Fruit fly (Drosophila melanogaster): ENCODE measurements around the gene CG46399.
A peak's percentile ranks its signal among the peaks of the same experiment; 100 is the strongest.

CG46399 gene

DNA sequence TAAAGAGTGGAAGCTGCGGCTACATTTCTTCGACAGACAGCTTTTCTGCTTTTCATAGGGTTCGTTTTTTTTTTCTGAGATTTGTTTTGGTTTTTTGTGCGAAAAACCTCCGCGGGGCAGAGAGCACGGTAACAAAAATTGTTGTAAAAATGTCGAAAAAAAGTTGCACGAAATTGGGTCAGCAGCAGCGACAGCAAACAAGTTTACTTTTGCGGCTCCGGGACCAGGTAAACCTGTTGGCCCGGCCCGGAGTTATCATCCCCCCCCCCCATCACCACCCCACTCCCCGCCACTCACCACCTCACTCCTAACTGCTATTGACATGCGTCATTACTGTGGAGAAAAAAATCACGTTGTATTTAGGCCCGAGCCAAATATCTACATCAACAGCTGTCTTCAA lies 9.4 kb downstream of the CG46399 start:
- peak; percentile 45; the same call in 1 of the 2 replicates for TF ChIP-seq Ets98B (GFP tag; IDR thresholded peaks at IDR 0.05)
- peak; percentile 60; the same call in 1 of the 3 replicates for TF ChIP-seq CG4496 (GFP tag; IDR thresholded peaks at IDR 0.05)
- no peak for TF ChIP-seq fd96Ca (GFP tag; IDR thresholded peaks at IDR 0.05)

DNA sequence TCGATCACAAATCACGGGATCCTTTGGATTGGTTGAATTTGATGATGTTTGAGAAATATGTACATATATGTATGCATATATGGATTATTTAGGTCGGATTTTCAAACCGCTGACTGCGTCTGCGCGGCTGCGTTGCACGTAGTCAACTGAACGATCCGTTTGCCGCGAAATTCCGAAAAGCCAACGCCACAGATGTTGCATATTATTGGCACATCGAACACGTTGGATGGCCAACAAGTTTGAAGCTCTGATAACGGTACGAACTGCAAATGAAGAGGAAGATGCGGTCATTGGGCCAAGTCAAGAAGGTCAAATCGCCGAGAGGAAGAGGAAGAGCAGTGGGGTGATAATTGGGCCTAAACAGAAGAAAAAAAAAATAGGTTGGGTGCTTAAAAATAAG lies 12.0 kb downstream of the CG46399 start, which contains the start of gene CG9518:
Gene CG9518 (minus strand): TSS at position 154 of the 400 bp plus-strand sequence.
- TF ChIP-seq Snoo (tag; optimal IDR thresholded peaks at IDR 0.05) (no peak), EcR (GFP tag; optimal IDR thresholded peaks at IDR 0.05) (peak; percentile 13)

DNA sequence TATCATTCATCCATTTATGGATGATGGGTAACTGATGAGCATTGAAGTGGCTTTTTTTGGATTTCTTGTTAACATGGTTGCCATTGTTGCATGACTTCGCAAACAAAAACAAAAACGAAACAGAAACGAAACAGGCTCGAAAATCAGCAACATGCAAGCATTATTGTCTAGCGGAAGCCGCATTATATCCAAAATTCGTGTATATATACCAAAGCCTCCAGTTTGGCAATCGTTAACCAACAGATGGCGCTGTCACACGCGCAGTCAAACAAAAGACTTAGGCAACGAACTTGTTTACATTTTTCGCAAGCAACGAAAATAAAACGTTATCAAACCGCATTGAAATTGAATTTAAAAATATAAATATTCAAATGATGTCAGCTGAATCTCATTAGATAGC lies 19.9 kb downstream of the CG46399 start:
- TF ChIP-seq Pif1B (GFP tag; optimal IDR thresholded peaks at IDR 0.05) (no peak), CG4496 (GFP tag; IDR thresholded peaks at IDR 0.05) (no peak), CG8301 (tag; optimal IDR thresholded peaks at IDR 0.05) (no peak), Pif1A (GFP tag; optimal IDR thresholded peaks at IDR 0.05) (no peak), Snoo (tag; optimal IDR thresholded peaks at IDR 0.05) (no peak), fd96Ca (GFP tag; IDR thresholded peaks at IDR 0.05) (no peak), CG10348 (GFP tag; IDR thresholded peaks at IDR 0.05) (no peak), CG13204 (GFP tag; optimal IDR thresholded peaks at IDR 0.05) (no peak), D1 (tag; optimal IDR thresholded peaks at IDR 0.05) (no peak), rn (GFP tag; IDR thresholded peaks at IDR 0.05) (no peak)

DNA sequence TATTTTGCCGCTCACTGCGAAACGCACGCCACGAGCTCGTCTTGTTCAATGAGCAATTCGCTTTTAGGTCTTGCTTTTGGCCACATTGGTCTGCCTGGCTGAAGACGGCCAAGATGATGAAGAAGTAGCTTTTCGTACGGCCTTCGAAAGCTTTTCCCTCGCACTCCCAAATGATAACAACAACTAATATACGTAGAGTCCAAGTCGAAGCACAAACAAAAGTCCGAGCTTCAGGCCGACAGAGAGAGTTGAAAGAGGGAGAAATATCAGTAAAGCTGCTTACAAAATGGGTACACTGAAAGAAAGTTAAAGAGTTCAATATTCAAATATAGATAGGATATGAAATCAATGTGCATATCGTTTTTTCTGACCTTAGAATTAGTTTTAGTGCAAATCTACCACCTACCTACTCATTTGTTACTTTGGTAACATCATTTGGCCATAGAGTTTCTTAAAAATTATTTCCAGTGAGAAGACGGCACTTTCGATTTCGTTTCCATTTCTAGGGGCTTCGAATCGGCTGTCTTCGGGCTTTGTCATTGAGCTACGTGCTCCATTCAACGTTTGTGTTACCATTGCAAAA lies 23.6 kb downstream of the CG46399 start, which contains the start of the genes CG45064 and CG45065:
Gene CG45064 (minus strand): TSS at position 51 of the 583 bp plus-strand sequence.
Gene CG45065 (minus strand): TSS at position 51 of the 583 bp plus-strand sequence.
- TF ChIP-seq Snoo (tag; optimal IDR thresholded peaks at IDR 0.05) (peak; percentile 54), CG8301 (tag; optimal IDR thresholded peaks at IDR 0.05) (peak; percentile 73), Pif1B (GFP tag; optimal IDR thresholded peaks at IDR 0.05) (peak; percentile 85), CG32121 (GFP tag; IDR thresholded peaks at IDR 0.05) (peak; percentile 91), CG12605 (GFP tag; IDR thresholded peaks at IDR 0.05) (peak; percentile 82), gl (tag; optimal IDR thresholded peaks at IDR 0.05) (no peak), CG9948 (tag; optimal IDR thresholded peaks at IDR 0.05) (peak; percentile 68), CG34367 (tag; optimal IDR thresholded peaks at IDR 0.05) (peak; percentile 37), CG17806 (tag; optimal IDR thresholded peaks at IDR 0.05) (peak; percentile 70), CG4496 (GFP tag; IDR thresholded peaks at IDR 0.05) (peak; percentile 92), Ets98B (GFP tag; IDR thresholded peaks at IDR 0.05) (peak; percentile 93), CG14655 (GFP tag; optimal IDR thresholded peaks at IDR 0.05) (peak; percentile 56), CG13204 (GFP tag; optimal IDR thresholded peaks at IDR 0.05) (no peak), CG15710 (tag; optimal IDR thresholded peaks at IDR 0.05) (peak; percentile 61), rn (GFP tag; IDR thresholded peaks at IDR 0.05) (peak; percentile 71), CG10348 (GFP tag; IDR thresholded peaks at IDR 0.05) (0 out of 2 replicates have a peak, but pooled peaks have one; percentile 38), D1 (tag; optimal IDR thresholded peaks at IDR 0.05) (no peak), fd96Ca (GFP tag; IDR thresholded peaks at IDR 0.05) (peak; percentile 87), EcR (GFP tag; optimal IDR thresholded peaks at IDR 0.05) (no peak), Pif1A (GFP tag; optimal IDR thresholded peaks at IDR 0.05) (peak; percentile 89), CG8159 (tag; optimal IDR thresholded peaks at IDR 0.05) (peak; percentile 67)

DNA sequence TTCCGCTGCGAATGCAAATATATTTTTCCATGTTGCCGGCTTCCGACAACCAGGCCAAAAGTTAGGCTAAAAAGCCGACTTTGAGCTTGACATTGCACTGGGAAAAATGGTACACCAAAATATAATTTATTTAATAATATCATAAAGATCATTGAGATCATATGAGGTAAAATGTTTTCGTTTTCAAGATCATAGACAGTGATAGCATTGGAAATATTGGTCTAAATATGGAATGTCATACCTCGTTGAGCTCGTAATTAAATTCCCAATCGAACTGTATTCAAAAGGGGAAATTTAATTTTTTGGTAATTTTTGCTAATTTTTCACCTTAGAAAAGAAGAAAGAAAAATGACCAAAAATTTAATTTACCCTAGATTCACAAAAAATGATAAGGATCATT lies 24.9 kb downstream of the CG46399 start:
- TF ChIP-seq CG8159 (tag; optimal IDR thresholded peaks at IDR 0.05) (no peak), gl (tag; optimal IDR thresholded peaks at IDR 0.05) (no peak), CG32121 (GFP tag; IDR thresholded peaks at IDR 0.05) (no peak), CG17806 (tag; optimal IDR thresholded peaks at IDR 0.05) (no peak), Pif1B (GFP tag; optimal IDR thresholded peaks at IDR 0.05) (no peak)

DNA sequence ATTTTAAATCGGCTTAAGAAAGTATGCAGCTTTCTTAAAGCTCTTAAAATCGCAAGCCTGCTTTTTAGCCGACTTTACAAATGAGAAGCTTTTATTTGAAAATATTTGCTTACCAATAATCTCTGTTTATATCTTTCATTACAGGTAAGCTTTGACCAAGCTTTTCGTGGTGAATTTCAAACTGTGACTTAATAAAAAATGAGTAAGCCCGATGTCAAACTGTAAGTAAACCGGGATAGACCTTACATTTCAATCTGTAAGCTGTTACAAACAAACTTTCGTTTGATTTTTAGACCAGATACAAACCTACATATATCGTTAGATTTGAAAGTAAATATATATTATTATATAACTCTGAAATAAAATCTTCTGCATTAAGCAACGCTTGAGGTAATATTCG lies 26.5 kb downstream of the CG46399 start:
- TF ChIP-seq CG14655 (GFP tag; optimal IDR thresholded peaks at IDR 0.05) = no peak
- TF ChIP-seq Pif1A (GFP tag; optimal IDR thresholded peaks at IDR 0.05) = no peak
- no peak for TF ChIP-seq Snoo (tag; optimal IDR thresholded peaks at IDR 0.05)
- TF ChIP-seq Pif1B (GFP tag; optimal IDR thresholded peaks at IDR 0.05) = no peak
- no peak for TF ChIP-seq CG4496 (GFP tag; IDR thresholded peaks at IDR 0.05)
- no peak for TF ChIP-seq CG32121 (GFP tag; IDR thresholded peaks at IDR 0.05)
- no peak for TF ChIP-seq CG34367 (tag; optimal IDR thresholded peaks at IDR 0.05)
- no peak for TF ChIP-seq gl (tag; optimal IDR thresholded peaks at IDR 0.05)
- TF ChIP-seq EcR (GFP tag; optimal IDR thresholded peaks at IDR 0.05) = no peak
- TF ChIP-seq D1 (tag; optimal IDR thresholded peaks at IDR 0.05) = no peak
- no peak for TF ChIP-seq fd96Ca (GFP tag; IDR thresholded peaks at IDR 0.05)
- TF ChIP-seq CG15710 (tag; optimal IDR thresholded peaks at IDR 0.05) = no peak

DNA sequence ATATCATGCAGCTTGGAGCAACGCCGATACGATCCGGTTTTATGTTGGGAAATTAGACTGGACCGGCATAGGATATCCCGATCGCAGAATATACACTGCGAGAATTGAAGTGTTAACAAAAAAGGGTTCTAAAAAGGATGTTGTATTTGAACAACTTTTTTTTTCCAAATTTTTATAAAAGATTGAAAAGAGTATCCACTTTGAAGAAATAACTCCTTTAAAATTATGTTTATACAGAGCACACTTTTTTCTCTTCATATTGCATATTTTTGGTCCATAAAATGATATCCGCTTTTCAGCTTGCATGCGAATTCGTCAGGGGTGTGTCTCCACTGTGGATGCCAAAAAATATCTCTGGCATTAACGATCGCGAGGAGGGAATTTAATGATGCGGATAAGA lies 33.3 kb downstream of the CG46399 start:
- TF ChIP-seq Ets98B (GFP tag; IDR thresholded peaks at IDR 0.05) = peak; percentile 16; the same call in 1 of the 2 replicates
- TF ChIP-seq Pif1A (GFP tag; optimal IDR thresholded peaks at IDR 0.05) = peak; percentile 16
- no peak for TF ChIP-seq Snoo (tag; optimal IDR thresholded peaks at IDR 0.05)
- 0 out of 2 replicates have a peak, but pooled peaks have one; percentile 20 for TF ChIP-seq CG32121 (GFP tag; IDR thresholded peaks at IDR 0.05)
- peak; percentile 8 for TF ChIP-seq CG14655 (GFP tag; optimal IDR thresholded peaks at IDR 0.05)
- TF ChIP-seq CG12605 (GFP tag; IDR thresholded peaks at IDR 0.05) = no peak
- peak; percentile 42 for TF ChIP-seq CG8159 (tag; optimal IDR thresholded peaks at IDR 0.05)
- 0 out of 2 replicates have a peak, but pooled peaks have one; percentile 19 for TF ChIP-seq rn (GFP tag; IDR thresholded peaks at IDR 0.05)
- TF ChIP-seq Pif1B (GFP tag; optimal IDR thresholded peaks at IDR 0.05) = no peak
- TF ChIP-seq CG34367 (tag; optimal IDR thresholded peaks at IDR 0.05) = no peak
- TF ChIP-seq CG4496 (GFP tag; IDR thresholded peaks at IDR 0.05) = peak; percentile 56; the same call in 2 of the 3 replicates
- TF ChIP-seq CG8301 (tag; optimal IDR thresholded peaks at IDR 0.05) = peak; percentile 29

All from whole organism, pupa.